Fruit fly (Drosophila melanogaster) Kc167 (cell line): ENCODE results near the gene Prx3.

Source experiments
- Myc ChIP-seq: fragments of >200 bp; optimal IDR thresholded peaks from 2 replicates; lab custom pipeline; 2017; ENCODE audit warnings: missing external identifiers
- Sin3A ChIP-seq: fragments of >200 bp; optimal IDR thresholded peaks from 2 replicates; lab custom pipeline; 2018; ENCODE audit warnings: missing external identifiers
- h ChIP-seq: fragments of >200 bp; optimal IDR thresholded peaks from 3 replicates; lab custom pipeline; 2018; ENCODE audit warnings: missing external identifiers
- psq ChIP-seq: fragments of >200 bp; optimal IDR thresholded peaks from 2 replicates; lab custom pipeline; 2017; ENCODE audit warnings: missing external identifiers
- ttk ChIP-seq: sonication (Bioruptor generic); optimal IDR thresholded peaks from 2 replicates; lab custom pipeline; 2017; ENCODE audit warnings: missing external identifiers

- TF ChIP-seq h (lab: Kevin White, UChicago) (no peak), Myc (no peak), Sin3A (lab: Kevin White, UChicago) (no peak), psq (no peak), ttk (lab: Kevin White, UChicago) (no peak)
Measured at dm6 chr3R:17546115-17546705, at the start of gene Prx3.
